Fruit fly (Drosophila melanogaster) whole organism, embryonic: ENCODE measurements around the gene Lim1.

ENCODE experiments used
- CG10267 ChIP-seq: fragments of 200-800 bp; sonication (Bioruptor generic); optimal IDR thresholded peaks from 2 replicates; lab custom pipeline; 2018; ENCODE audit warnings: missing biosample characterization, mild to moderate bottlenecking, missing genetic modification characterization, moderate library complexity
- CG10565 ChIP-seq: fragments of 200-800 bp; sonication (Bioruptor generic); optimal IDR thresholded peaks from 3 replicates; lab custom pipeline; 2016; ENCODE audit warnings: missing biosample characterization, mild to moderate bottlenecking, missing genetic modification characterization
- CG12659 ChIP-seq: fragments of 200-800 bp; sonication (Bioruptor generic); optimal IDR thresholded peaks from 3 replicates; lab custom pipeline; 2017; ENCODE audit warnings: mild to moderate bottlenecking, missing biosample characterization, missing genetic modification reagents, missing genetic modification characterization
- CG14860 ChIP-seq: fragments of 200-800 bp; sonication (Bioruptor generic); IDR thresholded peaks from 3 replicates; pipeline ENCODE4 v1.3.6; 2022; ENCODE audit warnings: missing biosample characterization, missing genetic modification characterization; ENCODE audit not compliant: partially characterized antibody
- CG15514 ChIP-seq: fragments of 200-800 bp; sonication (Bioruptor generic); optimal IDR thresholded peaks from 3 replicates; lab custom pipeline; 2017; ENCODE audit warnings: missing biosample characterization, missing genetic modification characterization, mild to moderate bottlenecking, moderate library complexity, missing genetic modification reagents
- CG17829 ChIP-seq: fragments of 200-800 bp; optimal IDR thresholded peaks from 2 replicates; lab custom pipeline; 2019; ENCODE audit warnings: missing biosample characterization, mild to moderate bottlenecking, missing genetic modification characterization, moderate library complexity
- CG2202 ChIP-seq: fragments of 200-800 bp; sonication (Bioruptor generic); optimal IDR thresholded peaks from 2 replicates; lab custom pipeline; 2018; ENCODE audit warnings: missing biosample characterization, mild to moderate bottlenecking, missing genetic modification characterization
- CG2678 ChIP-seq: fragments of 200-800 bp; sonication (Bioruptor generic); optimal IDR thresholded peaks from 3 replicates; lab custom pipeline; 2019; ENCODE audit warnings: missing biosample characterization, mild to moderate bottlenecking, missing genetic modification characterization, moderate library complexity
- CG3407 ChIP-seq: fragments of 200-800 bp; sonication (Bioruptor generic); optimal IDR thresholded peaks from 2 replicates; lab custom pipeline; 2018; ENCODE audit warnings: missing biosample characterization, mild to moderate bottlenecking, missing genetic modification characterization
- CG34376 ChIP-seq: fragments of 200-800 bp; sonication (Bioruptor generic); optimal IDR thresholded peaks from 2 replicates; lab custom pipeline; 2018; ENCODE audit warnings: missing biosample characterization, mild to moderate bottlenecking, missing genetic modification characterization
- CG42726 ChIP-seq: fragments of 200-800 bp; sonication (Bioruptor generic); IDR thresholded peaks from 2 replicates; pipeline ENCODE4 v1.3.6; 2022; ENCODE audit warnings: missing biosample characterization, missing genetic modification characterization; ENCODE audit not compliant: partially characterized antibody
- CG4404 ChIP-seq: fragments of 200-800 bp; sonication (Bioruptor generic); IDR thresholded peaks from 2 replicates; pipeline ENCODE4 v1.3.6; 2022; ENCODE audit warnings: missing biosample characterization, missing genetic modification characterization
- CG4854 ChIP-seq: fragments of 200-800 bp; sonication (Bioruptor generic); optimal IDR thresholded peaks from 2 replicates; lab custom pipeline; 2016; ENCODE audit warnings: missing biosample characterization, missing genetic modification characterization, inconsistent platforms
- CG6175 ChIP-seq: fragments of 200-800 bp; sonication (Bioruptor generic); IDR thresholded peaks from 3 replicates; pipeline ENCODE4 v1.3.6; 2022; ENCODE audit warnings: missing biosample characterization, missing genetic modification characterization
- CG7556 ChIP-seq: fragments of 200-800 bp; sonication (Bioruptor generic); optimal IDR thresholded peaks from 2 replicates; lab custom pipeline; 2017; ENCODE audit warnings: missing biosample characterization, mild to moderate bottlenecking, missing genetic modification characterization
- CG7839 ChIP-seq: fragments of 200-800 bp; sonication (Bioruptor generic); optimal IDR thresholded peaks from 3 replicates; lab custom pipeline; 2018; ENCODE audit warnings: missing biosample characterization, mild to moderate bottlenecking, missing genetic modification characterization, moderate library complexity
- CG8089 ChIP-seq: fragments of 200-800 bp; sonication (Bioruptor generic); optimal IDR thresholded peaks from 3 replicates; lab custom pipeline; 2016; ENCODE audit warnings: missing biosample characterization, missing genetic modification characterization
- CG8944 ChIP-seq: fragments of 200-800 bp; sonication (Bioruptor generic); optimal IDR thresholded peaks from 3 replicates; lab custom pipeline; 2016; ENCODE audit warnings: missing biosample characterization, missing genetic modification characterization
- D ChIP-seq, 2 experiments: fragments of 200-800 bp in 1 of 2; fragments of >200 bp in 1 of 2; sonication (Bioruptor generic) in 1 of 2; optimal IDR thresholded peaks; 2 replicates in 1 of 2; 3 replicates in 1 of 2; lab custom pipeline; 2017; ENCODE audit warnings: mild to moderate bottlenecking in 1 of 2, missing biosample characterization in 1 of 2, missing genetic modification characterization in 1 of 2, missing genetic modification reagents in 1 of 2
- Dll ChIP-seq: fragments of 200-800 bp; sonication (Bioruptor generic); IDR thresholded peaks from 4 replicates; pipeline ENCODE4 v1.3.6; 2022; ENCODE audit warnings: missing biosample characterization, missing genetic modification characterization; ENCODE audit not compliant: partially characterized antibody
- Doc2 ChIP-seq: fragments of 200-800 bp; sonication (Bioruptor generic); IDR thresholded peaks from 2 replicates; pipeline ENCODE4 v1.3.6; 2022; ENCODE audit warnings: missing biosample characterization, missing genetic modification characterization
- ERR ChIP-seq: fragments of 200-800 bp; sonication (Bioruptor generic); optimal IDR thresholded peaks from 2 replicates; lab custom pipeline; 2016; ENCODE audit warnings: missing biosample characterization, missing genetic modification characterization
- Eip74EF ChIP-seq, 2 experiments: fragments of 200-800 bp in 1 of 2; fragments of >200 bp in 1 of 2; sonication (Bioruptor generic) in 1 of 2; optimal IDR thresholded peaks; 2 replicates each; lab custom pipeline; 2017 to 2019; ENCODE audit warnings: missing biosample characterization in 2 of 2, missing genetic modification characterization in 2 of 2, mild to moderate bottlenecking in 1 of 2, moderate library complexity in 1 of 2
- Ets97D ChIP-seq: fragments of 200-800 bp; sonication (Bioruptor generic); optimal IDR thresholded peaks from 3 replicates; lab custom pipeline; 2016; ENCODE audit warnings: missing biosample characterization, missing genetic modification characterization
- HLH4C ChIP-seq: fragments of 200-800 bp; sonication (Bioruptor generic); IDR thresholded peaks from 3 replicates; pipeline ENCODE4 v1.3.6; 2022; ENCODE audit warnings: missing biosample characterization, missing genetic modification characterization; ENCODE audit not compliant: partially characterized antibody
- NK7.1 ChIP-seq: fragments of 200-800 bp; sonication (Bioruptor generic); optimal IDR thresholded peaks from 3 replicates; lab custom pipeline; 2016; ENCODE audit warnings: missing biosample characterization, missing genetic modification characterization
- NfI ChIP-seq: fragments of 200-800 bp; sonication (Bioruptor generic); optimal IDR thresholded peaks from 3 replicates; lab custom pipeline; 2018; ENCODE audit warnings: missing biosample characterization, mild to moderate bottlenecking, missing genetic modification characterization, moderate library complexity
- Oaz ChIP-seq: fragments of 200-800 bp; sonication (Bioruptor generic); IDR thresholded peaks from 2 replicates; pipeline ENCODE4 v1.3.6; 2022; ENCODE audit warnings: missing biosample characterization, missing genetic modification characterization
- Side ChIP-seq: fragments of 200-800 bp; sonication (Bioruptor generic); optimal IDR thresholded peaks from 2 replicates; lab custom pipeline; 2016; ENCODE audit warnings: missing biosample characterization, missing genetic modification characterization
- dan ChIP-seq: fragments of 200-800 bp; sonication (Bioruptor generic); IDR thresholded peaks from 2 replicates; pipeline ENCODE4 v1.3.6; 2022; ENCODE audit warnings: missing biosample characterization, missing genetic modification characterization
- ems ChIP-seq: fragments of 200-800 bp; sonication (Bioruptor generic); optimal IDR thresholded peaks from 3 replicates; lab custom pipeline; 2016; ENCODE audit warnings: missing biosample characterization, missing genetic modification characterization
- eyg ChIP-seq: fragments of 200-800 bp; sonication (Bioruptor generic); optimal IDR thresholded peaks from 3 replicates; lab custom pipeline; 2016; ENCODE audit warnings: missing biosample characterization, missing genetic modification characterization
- fru ChIP-seq: fragments of >200 bp; optimal IDR thresholded peaks from 2 replicates; lab custom pipeline; 2017
- gce ChIP-seq: fragments of 200-800 bp; sonication (Bioruptor generic); IDR thresholded peaks from 3 replicates; pipeline ENCODE4 v1.3.6; 2022; ENCODE audit warnings: missing biosample characterization, missing genetic modification characterization
- gem ChIP-seq: fragments of 200-800 bp; sonication (Bioruptor generic); optimal IDR thresholded peaks from 2 replicates; lab custom pipeline; 2019; ENCODE audit warnings: missing biosample characterization, mild to moderate bottlenecking, missing genetic modification characterization, moderate library complexity
- grn ChIP-seq: fragments of 200-800 bp; sonication (Bioruptor generic); optimal IDR thresholded peaks from 3 replicates; lab custom pipeline; 2017; ENCODE audit warnings: missing biosample characterization, missing genetic modification characterization
- h ChIP-seq: fragments of >200 bp; optimal IDR thresholded peaks from 2 replicates; lab custom pipeline; 2017
- hkb ChIP-seq, 2 experiments: fragments of 200-800 bp in 1 of 2; fragments of >200 bp in 1 of 2; sonication (Bioruptor generic) in 1 of 2; IDR thresholded peaks in 1 of 2; optimal IDR thresholded peaks in 1 of 2; 2 replicates each; pipeline versions ENCODE4 v1.3.6 to Lab custom; 2017 to 2022; ENCODE audit warnings: missing biosample characterization in 1 of 2, missing genetic modification characterization in 1 of 2
- jumu ChIP-seq: fragments of 200-800 bp; sonication (Bioruptor generic); optimal IDR thresholded peaks from 3 replicates; lab custom pipeline; 2016; ENCODE audit warnings: missing biosample characterization, missing genetic modification characterization
- luna ChIP-seq: fragments of 200-800 bp; sonication (Bioruptor generic); optimal IDR thresholded peaks from 2 replicates; lab custom pipeline; 2016; ENCODE audit warnings: missing biosample characterization, missing genetic modification characterization
- pfk ChIP-seq: fragments of 200-800 bp; sonication (Bioruptor generic); optimal IDR thresholded peaks from 2 replicates; lab custom pipeline; 2018; ENCODE audit warnings: missing biosample characterization, mild to moderate bottlenecking, missing genetic modification characterization, moderate library complexity
- rib ChIP-seq: fragments of 200-800 bp; sonication (Bioruptor generic); IDR thresholded peaks from 2 replicates; pipeline ENCODE4 v1.3.6; 2022; ENCODE audit warnings: missing biosample characterization, missing genetic modification characterization
- sc ChIP-seq, 3 experiments: fragments of >200 bp in 2 of 3; fragments of 200-800 bp in 1 of 3; sonication (Bioruptor generic) in 1 of 3; optimal IDR thresholded peaks; 2 replicates in 2 of 3; 3 replicates in 1 of 3; lab custom pipeline; 2017; ENCODE audit warnings: mild to moderate bottlenecking in 1 of 3, missing biosample characterization in 1 of 3, missing genetic modification characterization in 1 of 3, missing genetic modification reagents in 1 of 3
- sim ChIP-seq: fragments of 200-800 bp; sonication (Bioruptor generic); IDR thresholded peaks from 2 replicates; pipeline ENCODE4 v1.3.6; 2022; ENCODE audit warnings: missing biosample characterization, missing genetic modification characterization
- tna ChIP-seq: fragments of 200-800 bp; sonication (Bioruptor generic); IDR thresholded peaks from 2 replicates; pipeline ENCODE4 v1.3.6; 2022; ENCODE audit warnings: missing biosample characterization, missing genetic modification characterization; ENCODE audit not compliant: partially characterized antibody

Gene Lim1

DNA sequence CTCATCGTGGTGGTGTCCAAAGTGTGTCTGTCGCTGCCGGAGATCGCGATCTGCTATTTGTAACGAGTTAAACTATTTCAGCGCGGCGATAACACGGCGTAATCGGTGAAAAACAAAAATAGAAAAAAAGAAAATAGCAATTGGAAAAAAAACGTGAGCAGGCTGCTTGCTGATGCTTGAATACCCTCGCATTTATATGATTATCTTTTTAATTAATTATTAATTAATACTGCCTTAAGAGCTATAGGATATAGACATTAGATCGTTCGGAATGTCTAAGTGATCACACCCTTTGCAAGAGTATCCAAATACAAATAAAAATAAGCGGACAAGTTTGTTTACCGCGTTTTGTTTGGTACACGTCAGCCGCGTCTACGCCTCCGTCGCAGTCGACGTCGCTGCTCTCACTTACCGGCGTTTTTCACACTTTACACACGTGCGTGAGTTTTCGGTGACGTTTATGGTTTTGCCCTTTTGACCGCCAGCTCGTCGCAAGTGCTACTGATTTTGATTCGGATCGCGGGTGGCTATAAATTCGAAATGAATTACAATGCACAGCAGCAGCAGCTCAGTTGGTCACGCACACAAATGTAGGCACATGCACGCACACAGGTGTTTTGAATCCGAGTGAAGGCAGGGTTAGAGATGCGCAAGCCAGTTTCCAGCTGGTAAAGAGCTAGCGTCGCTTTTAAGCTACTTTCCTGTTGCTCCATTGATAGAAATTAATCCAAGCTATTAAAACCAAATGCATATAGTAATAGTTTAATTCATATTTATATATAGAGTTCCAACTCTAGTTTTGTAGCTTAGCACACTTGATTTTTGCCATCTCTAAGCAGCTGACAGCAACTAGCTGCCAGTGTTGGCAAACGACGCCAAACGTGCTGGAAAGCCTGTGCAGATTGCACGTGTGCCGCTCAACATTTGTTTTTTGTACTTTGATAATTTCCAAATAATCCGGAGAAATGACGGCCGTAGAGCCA lies 91.2 kb downstream of the Lim1 start, which contains the start of the genes CG2004 and CG1785 (continued):
- TF ChIP-seq CG7839 (tag; lab: Kevin White, UChicago): peak; percentile 68
- peak; percentile 89 for TF ChIP-seq CG2678 (tag; lab: Kevin White, UChicago)
- peak; percentile 60 for TF ChIP-seq Ets97D (GFP tag; lab: Kevin White, UChicago)
- TF ChIP-seq NK7.1 (GFP tag; lab: Kevin White, UChicago): no peak
- peak; percentile 93 for TF ChIP-seq CG4404
- TF ChIP-seq Oaz (GFP tag; lab: Robert Waterston, UW): peak; percentile 90
- TF ChIP-seq luna (GFP tag; lab: Kevin White, UChicago): no peak
- peak; percentile 87 for TF ChIP-seq Dll
- peak; percentile 34 for TF ChIP-seq grn
- no peak for TF ChIP-seq fru (lab: Kevin White, UChicago)
- TF ChIP-seq jumu (GFP tag; lab: Kevin White, UChicago): peak; percentile 85
- TF ChIP-seq rib (GFP tag; lab: Robert Waterston, UW): peak; percentile 89
- peak; percentile 95 for TF ChIP-seq CG12659 (GFP tag; lab: Kevin White, UChicago)
- peak; percentile 81 for TF ChIP-seq dan (GFP tag; lab: Robert Waterston, UW)
- TF ChIP-seq h (lab: Kevin White, UChicago): no peak
- TF ChIP-seq Eip74EF (GFP tag; optimal IDR thresholded peaks at IDR 0.05; lab: Kevin White, UChicago): no peak
- TF ChIP-seq gce (GFP tag; lab: Robert Waterston, UW): peak; percentile 82; the same call in 2 of the 3 replicates
- no peak for TF ChIP-seq sc (optimal IDR thresholded peaks at IDR 0.05; lab: Kevin White, UChicago)
- peak; percentile 75 for TF ChIP-seq sc (GFP tag; optimal IDR thresholded peaks at IDR 0.05; lab: Kevin White, UChicago)
- TF ChIP-seq eyg: no peak
- peak; percentile 36 for TF ChIP-seq pfk
- no peak for TF ChIP-seq D (optimal IDR thresholded peaks at IDR 0.05; lab: Kevin White, UChicago)
- peak; percentile 87 for TF ChIP-seq D (GFP tag; optimal IDR thresholded peaks at IDR 0.05; lab: Kevin White, UChicago)
- peak; percentile 94 for TF ChIP-seq gem (tag; lab: Kevin White, UChicago)
- TF ChIP-seq Doc2 (GFP tag; lab: Robert Waterston, UW): peak; percentile 76
- peak; percentile 83 for TF ChIP-seq CG4854 (GFP tag; lab: Kevin White, UChicago)
- TF ChIP-seq ERR (GFP tag; lab: Kevin White, UChicago): peak; percentile 85
- TF ChIP-seq CG34376 (GFP tag; lab: Kevin White, UChicago): peak; percentile 81
- TF ChIP-seq CG42726 (GFP tag; lab: Robert Waterston, UW): no peak
- peak; percentile 92 for TF ChIP-seq CG17829 (tag; lab: Kevin White, UChicago)
- peak; percentile 90 for TF ChIP-seq ems (GFP tag; lab: Kevin White, UChicago)
- TF ChIP-seq CG3407 (GFP tag; lab: Kevin White, UChicago): peak; percentile 79
- TF ChIP-seq NfI (GFP tag; lab: Kevin White, UChicago): peak; percentile 92
- peak; percentile 71 for TF ChIP-seq CG8089 (GFP tag; lab: Kevin White, UChicago)
- TF ChIP-seq CG10565 (GFP tag; lab: Kevin White, UChicago): peak; percentile 61
- TF ChIP-seq CG10267 (tag; lab: Kevin White, UChicago): peak; percentile 98
- peak; percentile 92 for TF ChIP-seq CG7556
- TF ChIP-seq sim (GFP tag; lab: Robert Waterston, UW): peak; percentile 80
- peak; percentile 68; the same call in 2 of the 3 replicates for TF ChIP-seq HLH4C (GFP tag; lab: Robert Waterston, UW)
- TF ChIP-seq CG14860 (GFP tag; lab: Robert Waterston, UW): peak; percentile 61; the same call in 2 of the 3 replicates
- TF ChIP-seq CG2202 (tag; lab: Kevin White, UChicago): peak; percentile 68
- peak; percentile 85 for TF ChIP-seq CG8944 (GFP tag; lab: Kevin White, UChicago)
- TF ChIP-seq Side (GFP tag; lab: Kevin White, UChicago): peak; percentile 85
- TF ChIP-seq CG15514 (GFP tag; lab: Kevin White, UChicago): peak; percentile 87
- no peak for TF ChIP-seq tna (GFP tag; lab: Robert Waterston, UW)
- TF ChIP-seq hkb (optimal IDR thresholded peaks at IDR 0.05; lab: Kevin White, UChicago): peak; percentile 74
- TF ChIP-seq hkb (GFP tag; IDR thresholded peaks at IDR 0.05; lab: Robert Waterston, UW): peak; percentile 92
- TF ChIP-seq CG6175: peak; percentile 82
